Worm (Caenorhabditis elegans) whole organism, late embryonic: ENCODE data around the gene F18H3.4.

Experiments used
- ama-1 ChIP-seq: fragments of 150-350 bp; optimal IDR thresholded peaks from 2 replicates; lab custom pipeline; 2014
- pha-4 ChIP-seq: fragments of 150-350 bp; optimal IDR thresholded peaks from 2 replicates; lab custom pipeline; 2018; ENCODE audit warnings: missing biosample characterization, missing genetic modification reagents, missing genetic modification characterization
- rnt-1 ChIP-seq: sonication (generic microtip); optimal IDR thresholded peaks from 2 replicates; lab custom pipeline; 2016; ENCODE audit warnings: missing genetic modification characterization, missing compliant biosample characterization

DNA sequence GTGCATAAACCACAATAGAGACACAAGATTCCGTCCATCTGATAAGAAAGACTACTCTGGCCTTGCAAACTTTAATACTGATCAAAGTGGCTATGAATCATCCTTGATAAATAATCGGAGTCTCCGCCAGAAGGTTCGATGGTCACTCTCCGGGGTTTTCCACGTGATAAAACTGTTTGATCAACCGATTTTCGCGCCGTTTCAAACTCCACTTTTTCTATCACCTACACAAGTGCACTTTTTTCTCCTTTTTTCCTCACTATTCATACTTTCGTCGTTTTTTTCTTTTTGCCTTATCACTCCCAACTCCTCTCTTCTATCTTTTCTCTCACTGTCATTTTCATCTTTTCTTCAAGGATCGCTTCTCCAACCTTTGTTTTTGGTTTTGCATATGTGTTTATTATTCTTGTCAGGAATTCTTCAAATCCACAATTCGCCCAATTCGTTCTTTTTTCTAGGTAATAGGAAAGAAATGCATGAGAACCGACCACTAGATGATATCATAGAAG is at the start of gene F18H3.4:
- no peak for TF ChIP-seq pha-4 (tag; lab: Kevin White, UChicago)
- TF ChIP-seq ama-1, result no peak
- TF ChIP-seq rnt-1 (tag; lab: Kevin White, UChicago), result no peak
